Fruit fly (Drosophila melanogaster): ENCODE data around the gene Karl.

The Karl gene

dm6 chrX:11796925-11797324 lies 9.7 kb downstream of the Karl start:
- TF ChIP-seq foxo (GFP tag; optimal IDR thresholded peaks at IDR 0.05) (no peak), rgr (GFP tag; optimal IDR thresholded peaks at IDR 0.05) (no peak), jim (GFP tag; optimal IDR thresholded peaks at IDR 0.05) (no peak), psq (GFP tag; optimal IDR thresholded peaks at IDR 0.05) (no peak)

- no peak for TF ChIP-seq dmrt93B (GFP tag; optimal IDR thresholded peaks at IDR 0.05)
- TF ChIP-seq psq (GFP tag; optimal IDR thresholded peaks at IDR 0.05), result no peak
- TF ChIP-seq dsf (GFP tag; optimal IDR thresholded peaks at IDR 0.05; ENCODE audit: borderline replicate concordance), result no peak
- TF ChIP-seq sv (GFP tag; optimal IDR thresholded peaks at IDR 0.05), result no peak
- no peak for TF ChIP-seq Rel (GFP tag; optimal IDR thresholded peaks at IDR 0.05)
- no peak for TF ChIP-seq Rel (tag; optimal IDR thresholded peaks at IDR 0.05)
- no peak for TF ChIP-seq Dfd (GFP tag; optimal IDR thresholded peaks at IDR 0.05)
- TF ChIP-seq CG32264 (GFP tag; optimal IDR thresholded peaks at IDR 0.05), result no peak
- TF ChIP-seq Sp1 (GFP tag; optimal IDR thresholded peaks at IDR 0.05), result no peak
- no peak for TF ChIP-seq Hr78 (GFP tag; optimal IDR thresholded peaks at IDR 0.05)
- no peak for TF ChIP-seq pan (optimal IDR thresholded peaks at IDR 0.05)
- TF ChIP-seq Hnf4 (GFP tag; optimal IDR thresholded peaks at IDR 0.05), result no peak
- no peak for TF ChIP-seq CrebA (GFP tag; optimal IDR thresholded peaks at IDR 0.05; ENCODE audit: borderline replicate concordance)
- TF ChIP-seq jim (GFP tag; optimal IDR thresholded peaks at IDR 0.05), result no peak
- TF ChIP-seq brk (GFP tag; optimal IDR thresholded peaks at IDR 0.05), result no peak
These were observed 11.3 kb downstream of the Karl start for dm6 chrX:11798522-11798921.

dm6 chrX:11799931-11800330 lies 12.8 kb downstream of the Karl start:
- no peak for TF ChIP-seq Rel (GFP tag; optimal IDR thresholded peaks at IDR 0.05)
- TF ChIP-seq Rel (tag; optimal IDR thresholded peaks at IDR 0.05), result no peak
- no peak for TF ChIP-seq tai (GFP tag; optimal IDR thresholded peaks at IDR 0.05)
- TF ChIP-seq jim (GFP tag; optimal IDR thresholded peaks at IDR 0.05), result no peak
- TF ChIP-seq brk (GFP tag; optimal IDR thresholded peaks at IDR 0.05), result no peak

dm6 chrX:11805066-11805766 lies 18.0 kb downstream of the Karl start:
- peak; percentile 24 for TF ChIP-seq rgr (GFP tag; optimal IDR thresholded peaks at IDR 0.05)
- peak; percentile 20 for TF ChIP-seq psq (GFP tag; optimal IDR thresholded peaks at IDR 0.05)
- no peak for TF ChIP-seq sv (GFP tag; optimal IDR thresholded peaks at IDR 0.05)
- peak in 1 of 2 experiments; percentile 43 for TF ChIP-seq dl (GFP tag; optimal IDR thresholded peaks at IDR 0.05; ENCODE audit: insufficient read depth in 1 of 2, partially characterized antibody in 2 of 2)
- TF ChIP-seq ey (GFP tag; optimal IDR thresholded peaks at IDR 0.05), result no peak
- TF ChIP-seq Hr83 (GFP tag; optimal IDR thresholded peaks at IDR 0.05; ENCODE audit: poor library complexity, severe bottlenecking), result no peak
- peak; percentile 21 for TF ChIP-seq h (GFP tag; optimal IDR thresholded peaks at IDR 0.05)
- TF ChIP-seq Rel (GFP tag; optimal IDR thresholded peaks at IDR 0.05), result peak; percentile 15
- TF ChIP-seq Rel (tag; optimal IDR thresholded peaks at IDR 0.05), result peak; percentile 77
- peak; percentile 18 for TF ChIP-seq Dif (GFP tag; optimal IDR thresholded peaks at IDR 0.05; ENCODE audit: partially characterized antibody)
- TF ChIP-seq N (GFP tag; optimal IDR thresholded peaks at IDR 0.05), result no peak
- peak; percentile 98 for TF ChIP-seq CrebA (GFP tag; optimal IDR thresholded peaks at IDR 0.05; ENCODE audit: borderline replicate concordance)
- TF ChIP-seq foxo (GFP tag; optimal IDR thresholded peaks at IDR 0.05), result peak in 1 of 2 experiments; percentile 7
- peak; percentile 31 for TF ChIP-seq Hnf4 (GFP tag; optimal IDR thresholded peaks at IDR 0.05)
- peak; percentile 13 for TF ChIP-seq OdsH (GFP tag; optimal IDR thresholded peaks at IDR 0.05)

- TF ChIP-seq Rel (GFP tag; optimal IDR thresholded peaks at IDR 0.05) (no peak), Rel (tag; optimal IDR thresholded peaks at IDR 0.05) (peak; percentile 55), sv (GFP tag; optimal IDR thresholded peaks at IDR 0.05) (no peak), h (GFP tag; optimal IDR thresholded peaks at IDR 0.05) (peak; percentile 51), rgr (GFP tag; optimal IDR thresholded peaks at IDR 0.05) (peak; percentile 48), Jra (GFP tag; optimal IDR thresholded peaks at IDR 0.05) (no peak), pan (optimal IDR thresholded peaks at IDR 0.05) (no peak), HLH106 (tag; optimal IDR thresholded peaks at IDR 0.05) (peak; percentile 18), foxo (GFP tag; optimal IDR thresholded peaks at IDR 0.05) (peak in 1 of 2 experiments; percentile 46), Sp1 (GFP tag; optimal IDR thresholded peaks at IDR 0.05) (peak; percentile 45), CG32264 (GFP tag; optimal IDR thresholded peaks at IDR 0.05) (peak; percentile 10), Hnf4 (GFP tag; optimal IDR thresholded peaks at IDR 0.05) (peak; percentile 59), tai (GFP tag; optimal IDR thresholded peaks at IDR 0.05) (no peak), OdsH (GFP tag; optimal IDR thresholded peaks at IDR 0.05) (peak; percentile 49), psq (GFP tag; optimal IDR thresholded peaks at IDR 0.05) (no peak), sage (GFP tag; optimal IDR thresholded peaks at IDR 0.05) (peak; percentile 24), CrebA (GFP tag; optimal IDR thresholded peaks at IDR 0.05; ENCODE audit: borderline replicate concordance) (peak; percentile 95), CG9705 (GFP tag; optimal IDR thresholded peaks at IDR 0.05) (peak; percentile 29)
These were observed 19.0 kb downstream of the Karl start for dm6 chrX:11806196-11806595.
